Worm (Caenorhabditis elegans) whole organism, late embryonic: Measurements from ENCODE around the gene acdh-13.

Experiments used
- ceh-22 ChIP-seq: sonication (generic microtip); optimal IDR thresholded peaks from 2 replicates; lab custom pipeline; 2017; ENCODE audit warnings: missing biosample characterization, missing genetic modification characterization
- hlh-6 ChIP-seq: sonication (generic microtip); optimal IDR thresholded peaks from 2 replicates; lab custom pipeline; 2016; ENCODE audit warnings: missing genotype, missing genetic modification characterization, missing compliant biosample characterization
- nfya-1 ChIP-seq: sonication (generic microtip); optimal IDR thresholded peaks from 2 replicates; lab custom pipeline; 2017; ENCODE audit warnings: missing genetic modification characterization, mild to moderate bottlenecking, missing compliant biosample characterization, antibody characterized with exemption, moderate library complexity

- TF ChIP-seq ceh-22 (tag; lab: Kevin White, UChicago), result no peak
- TF ChIP-seq nfya-1 (tag; lab: Kevin White, UChicago), result no peak
- TF ChIP-seq hlh-6 (tag; lab: Kevin White, UChicago), result no peak
Observed at ce11 chrIV:8473756-8474155, 24.9 kb downstream of the acdh-13 start, which contains the start of gene C28C12.11.
